Worm (Caenorhabditis elegans) whole organism, L4 larva: Measurements from ENCODE around the gene nrf-6.

Experiments
- F26F4.8 ChIP-seq: fragments of 200-800 bp; sonication (Bioruptor generic); conservative IDR thresholded peaks from 2 replicates; pipeline ENCODE4 v1.3.6; 2022; ENCODE audit warnings: missing genetic modification characterization, missing compliant biosample characterization
- F49E8.2 ChIP-seq: sonication (generic microtip); optimal IDR thresholded peaks from 2 replicates; lab custom pipeline; 2016; ENCODE audit warnings: missing compliant biosample characterization, mild to moderate bottlenecking, missing genetic modification characterization, borderline replicate concordance
- T20F7.1 ChIP-seq: fragments of 200-800 bp; sonication (Bioruptor generic); optimal IDR thresholded peaks from 2 replicates; lab custom pipeline; 2018; ENCODE audit warnings: mild to moderate bottlenecking, missing genetic modification characterization, missing compliant biosample characterization
- Y48G9A.11 ChIP-seq: fragments of 200-800 bp; sonication (Bioruptor generic); IDR thresholded peaks from 2 replicates; pipeline ENCODE4 v1.3.6; 2022; ENCODE audit warnings: missing genetic modification reagents, missing genetic modification characterization, missing compliant biosample characterization
- Y5F2A.4 ChIP-seq: fragments of 200-800 bp; sonication (Bioruptor generic); optimal IDR thresholded peaks from 2 replicates; lab custom pipeline; 2018; ENCODE audit warnings: mild to moderate bottlenecking, missing genetic modification characterization, missing compliant biosample characterization
- aha-1 ChIP-seq: fragments of 150-350 bp; peaks from one replicate; lab custom pipeline; 2014; ENCODE audit warnings: missing biosample characterization, missing genetic modification characterization
- ceh-20 ChIP-seq: fragments of 200-800 bp; sonication (Bioruptor generic); IDR thresholded peaks from 2 replicates; pipeline ENCODE4 v1.3.6; 2022; ENCODE audit warnings: missing genetic modification reagents, missing genetic modification characterization, missing compliant biosample characterization
- ceh-28 ChIP-seq: fragments of 150-350 bp; optimal IDR thresholded peaks from 2 replicates; lab custom pipeline; 2014; ENCODE audit warnings: missing biosample characterization, missing genetic modification reagents, missing genetic modification characterization
- ceh-32 ChIP-seq: sonication (generic microtip); optimal IDR thresholded peaks from 2 replicates; lab custom pipeline; 2016; ENCODE audit warnings: mild to moderate bottlenecking, missing genetic modification characterization, missing compliant biosample characterization; ENCODE audit not compliant: poor library complexity
- cey-2 ChIP-seq: sonication (generic microtip); optimal IDR thresholded peaks from 3 replicates; lab custom pipeline; 2017; ENCODE audit warnings: missing genetic modification characterization, mild to moderate bottlenecking, missing compliant biosample characterization, antibody characterized with exemption, borderline replicate concordance; ENCODE audit not compliant: insufficient read depth
- ctbp-1 ChIP-seq: fragments of 200-800 bp; sonication (Bioruptor generic); IDR thresholded peaks from 2 replicates; pipeline ENCODE4 v1.3.6; 2022; ENCODE audit warnings: missing genetic modification reagents, missing genetic modification characterization, missing compliant biosample characterization
- daf-16 ChIP-seq, 3 experiments: sonication (generic microtip); optimal IDR thresholded peaks; 2 replicates each; lab custom pipeline; 2016 to 2017; ENCODE audit warnings: missing genetic modification characterization in 3 of 3, missing genetic modification reagents in 3 of 3, mild to moderate bottlenecking in 2 of 3, missing compliant biosample characterization in 2 of 3, missing biosample characterization in 1 of 3, moderate library complexity in 1 of 3
- dmd-6 ChIP-seq: fragments of 200-800 bp; sonication (Bioruptor generic); IDR thresholded peaks from 2 replicates; pipeline ENCODE4 v1.3.6; 2022; ENCODE audit warnings: missing genetic modification reagents, missing genetic modification characterization, missing compliant biosample characterization
- dpl-1 ChIP-seq: fragments of 150-350 bp; optimal IDR thresholded peaks from 2 replicates; lab custom pipeline; 2014; ENCODE audit warnings: missing biosample characterization, missing genetic modification reagents, missing genetic modification characterization
- dve-1 ChIP-seq: sonication (generic microtip); optimal IDR thresholded peaks from 2 replicates; lab custom pipeline; 2017; ENCODE audit warnings: antibody characterized with exemption, mild to moderate bottlenecking, missing genetic modification characterization, missing compliant biosample characterization; ENCODE audit not compliant: insufficient read depth
- egl-43 ChIP-seq: fragments of 200-800 bp; sonication (Bioruptor generic); IDR thresholded peaks from 2 replicates; pipeline ENCODE4 v1.3.6; 2022; ENCODE audit warnings: missing genetic modification reagents, missing genetic modification characterization, missing compliant biosample characterization
- gei-8 ChIP-seq: fragments of 200-800 bp; sonication (Bioruptor generic); optimal IDR thresholded peaks from 2 replicates; lab custom pipeline; 2018; ENCODE audit warnings: mild to moderate bottlenecking, missing genetic modification characterization, missing compliant biosample characterization
- hif-1 ChIP-seq, 2 experiments: sonication (generic microtip); optimal IDR thresholded peaks; 2 replicates each; lab custom pipeline; 2016 to 2017; ENCODE audit warnings: missing compliant biosample characterization in 2 of 2, missing genetic modification characterization in 2 of 2, missing genetic modification reagents in 2 of 2, missing genotype in 2 of 2, mild to moderate bottlenecking in 1 of 2
- hlh-11 ChIP-seq: fragments of 200-800 bp; sonication (Bioruptor generic); optimal IDR thresholded peaks from 2 replicates; lab custom pipeline; 2018; ENCODE audit warnings: mild to moderate bottlenecking, missing genetic modification characterization, missing compliant biosample characterization
- hlh-30 ChIP-seq: sonication (generic microtip); optimal IDR thresholded peaks from 2 replicates; lab custom pipeline; 2017; ENCODE audit warnings: antibody characterized with exemption, mild to moderate bottlenecking, missing genetic modification characterization, missing compliant biosample characterization; ENCODE audit not compliant: insufficient read depth
- lin-29 ChIP-seq: fragments of 200-800 bp; sonication (Bioruptor generic); IDR thresholded peaks from 2 replicates; pipeline ENCODE4 v1.3.6; 2022; ENCODE audit warnings: missing genetic modification reagents, missing genetic modification characterization, missing compliant biosample characterization
- mdt-29 ChIP-seq: fragments of 200-800 bp; sonication (Bioruptor generic); IDR thresholded peaks from 2 replicates; pipeline ENCODE4 v1.3.6; 2022; ENCODE audit warnings: missing genetic modification reagents, missing genetic modification characterization, missing compliant biosample characterization
- nhr-10 ChIP-seq: fragments of 150-350 bp; optimal IDR thresholded peaks from 2 replicates; lab custom pipeline; 2014; ENCODE audit warnings: missing biosample characterization, missing genetic modification characterization
- nhr-111 ChIP-seq: fragments of 200-800 bp; sonication (Bioruptor generic); optimal IDR thresholded peaks from 2 replicates; lab custom pipeline; 2018; ENCODE audit warnings: mild to moderate bottlenecking, missing genetic modification characterization, missing compliant biosample characterization
- nhr-28 ChIP-seq: fragments of 150-350 bp; optimal IDR thresholded peaks from 2 replicates; lab custom pipeline; 2014; ENCODE audit warnings: missing biosample characterization, missing genetic modification characterization
- nhr-48 ChIP-seq: sonication (generic microtip); optimal IDR thresholded peaks from 2 replicates; lab custom pipeline; 2016; ENCODE audit warnings: mild to moderate bottlenecking, missing genetic modification characterization, missing compliant biosample characterization
- nhr-77 ChIP-seq: fragments of 150-350 bp; optimal IDR thresholded peaks from 2 replicates; lab custom pipeline; 2014; ENCODE audit warnings: missing biosample characterization, missing genetic modification characterization
- php-3 ChIP-seq: fragments of 200-800 bp; sonication (Bioruptor generic); IDR thresholded peaks from 2 replicates; pipeline ENCODE4 v1.3.6; 2022; ENCODE audit warnings: missing genetic modification reagents, missing genetic modification characterization, missing compliant biosample characterization
- saeg-2 ChIP-seq: fragments of 200-800 bp; sonication (Bioruptor generic); IDR thresholded peaks from 2 replicates; pipeline ENCODE4 v1.3.6; 2022; ENCODE audit warnings: missing genetic modification reagents, missing genetic modification characterization, missing compliant biosample characterization
- set-16 ChIP-seq: fragments of 200-800 bp; sonication (Bioruptor generic); IDR thresholded peaks from 2 replicates; pipeline ENCODE4 v1.3.6; 2022; ENCODE audit warnings: missing genetic modification reagents, missing genetic modification characterization, missing compliant biosample characterization
- skn-1 ChIP-seq: fragments of 150-350 bp; optimal IDR thresholded peaks from 2 replicates; lab custom pipeline; 2014; ENCODE audit warnings: missing biosample characterization, missing genetic modification characterization
- tra-1 ChIP-seq: fragments of 200-800 bp; sonication (Bioruptor generic); IDR thresholded peaks from 2 replicates; pipeline ENCODE4 v1.3.6; 2022; ENCODE audit warnings: missing genetic modification reagents, missing genetic modification characterization, missing compliant biosample characterization
- unc-130 ChIP-seq: sonication (generic microtip); optimal IDR thresholded peaks from 2 replicates; lab custom pipeline; 2016; ENCODE audit warnings: missing genetic modification reagents, missing genetic modification characterization, missing compliant biosample characterization
- unc-62 ChIP-seq, 3 experiments: fragments of 150-350 bp in 1 of 3; sonication (generic microtip); optimal IDR thresholded peaks in 2 of 3; peaks in 1 of 3; 1 replicate in 1 of 3; 2 replicates in 2 of 3; lab custom pipeline; 2014 to 2017; ENCODE audit warnings: missing biosample characterization in 3 of 3, missing genetic modification characterization in 3 of 3, missing genetic modification reagents in 3 of 3, missing genotype in 1 of 3
- zip-11 ChIP-seq: fragments of 200-800 bp; sonication (Bioruptor generic); IDR thresholded peaks from 2 replicates; pipeline ENCODE4 v1.3.6; 2022; ENCODE audit warnings: missing genetic modification characterization, missing compliant biosample characterization

The nrf-6 gene

ce11 chrII:8015483-8015938, 17.0 kb downstream of the nrf-6 start (continued):
- TF ChIP-seq hlh-11 (tag; lab: Kevin White, UChicago) (peak; percentile 63), php-3 (GFP tag; lab: Robert Waterston, UW) (0 out of 2 replicates have a peak, but pooled peaks have one; percentile 54), zip-11 (GFP tag; lab: Robert Waterston, UW) (no peak), F26F4.8 (no peak), Y48G9A.11 (GFP tag; lab: Robert Waterston, UW) (peak; percentile 51; the same call in 1 of the 2 replicates), hlh-30 (tag; lab: Kevin White, UChicago) (peak; percentile 71), ceh-32 (no peak), cey-2 (tag; lab: Kevin White, UChicago) (no peak), set-16 (GFP tag; lab: Robert Waterston, UW) (no peak), tra-1 (peak; percentile 24; the same call in 1 of the 2 replicates), ceh-20 (GFP tag; lab: Robert Waterston, UW) (no peak; the same call in 1 of the 2 replicates), saeg-2 (GFP tag; lab: Robert Waterston, UW) (no peak), nhr-10 (tag; lab: Kevin White, UChicago) (no peak), F49E8.2 (tag; lab: Kevin White, UChicago) (no peak), dpl-1 (no peak), unc-130 (GFP tag; lab: Kevin White, UChicago) (peak; percentile 17), unc-62 (GFP tag; optimal IDR thresholded peaks at IDR 0.05 in 1 of 2; lab: Kevin White, UChicago) (peak in 1 of 2 experiments; percentile 95), unc-62 (tag; optimal IDR thresholded peaks at IDR 0.05; lab: Kevin White, UChicago) (no peak)

DNA sequence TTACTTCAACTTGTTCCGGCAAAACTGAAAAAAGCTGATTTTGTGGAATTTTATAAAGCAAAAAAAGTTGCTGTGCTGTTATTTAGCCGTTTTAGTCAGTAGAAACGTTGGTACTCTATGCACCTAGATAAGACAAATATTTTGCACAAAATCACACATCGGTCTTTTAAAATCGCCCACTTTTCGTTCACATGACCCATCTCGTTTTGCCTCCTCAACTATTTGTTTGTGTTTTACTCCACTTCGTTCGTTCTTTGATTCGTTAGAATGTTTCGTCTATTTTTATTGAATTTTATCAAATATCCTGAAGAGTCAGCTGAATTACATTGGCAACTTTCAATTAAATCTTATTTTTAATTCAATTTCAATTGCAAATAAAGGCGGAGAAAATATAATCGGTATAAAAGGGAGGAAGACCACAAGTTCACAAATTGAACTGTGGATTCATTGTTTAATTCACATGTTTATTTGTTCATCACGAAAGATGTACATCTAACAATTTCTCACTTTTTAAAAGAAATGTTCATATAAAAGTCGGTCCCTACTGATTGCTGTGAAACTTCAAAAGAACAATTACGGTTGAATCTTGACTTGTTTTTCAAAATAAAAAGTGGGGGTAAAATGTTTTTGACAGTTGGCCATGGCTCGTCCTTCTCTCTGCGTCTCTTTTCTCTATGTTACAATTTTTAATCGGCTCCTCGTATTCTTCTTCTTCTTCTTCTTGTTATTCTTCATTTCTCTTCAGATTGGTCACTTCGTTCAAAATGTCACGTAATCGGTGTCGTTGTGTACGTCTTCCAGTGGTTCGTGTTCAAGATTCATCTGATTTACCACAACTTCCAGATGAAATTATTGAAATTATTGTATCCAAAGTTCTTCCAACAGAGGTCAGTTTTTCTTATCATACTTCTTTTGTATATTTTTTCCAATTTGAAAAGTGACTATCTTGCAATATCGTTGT, 20.2 kb downstream of the nrf-6 start, which contains the start of gene DH11.2:
DH11.2 (plus strand) TSS at position 746 of the 961 bp plus-strand sequence.
- TF ChIP-seq nhr-77 (peak; percentile 57), ceh-32 (no peak), skn-1 (tag; lab: Kevin White, UChicago) (no peak), dmd-6 (GFP tag; lab: Robert Waterston, UW) (peak; percentile 58), php-3 (GFP tag; lab: Robert Waterston, UW) (no peak; the same call in 1 of the 2 replicates), hlh-30 (tag; lab: Kevin White, UChicago) (peak; percentile 65), egl-43 (no peak), Y5F2A.4 (no peak), aha-1 (tag; lab: Kevin White, UChicago) (peak; percentile 75), F26F4.8 (no peak), set-16 (GFP tag; lab: Robert Waterston, UW) (no peak), nhr-111 (GFP tag; lab: Kevin White, UChicago) (no peak), gei-8 (GFP tag; lab: Kevin White, UChicago) (no peak), lin-29 (GFP tag; lab: Robert Waterston, UW) (no peak), daf-16 (GFP tag; optimal IDR thresholded peaks at IDR 0.05; lab: Kevin White, UChicago) (no peak), daf-16 (tag; optimal IDR thresholded peaks at IDR 0.05; lab: Kevin White, UChicago) (peak; percentile 72), T20F7.1 (GFP tag; lab: Kevin White, UChicago) (no peak), nhr-28 (tag; lab: Kevin White, UChicago) (peak; percentile 29), ctbp-1 (GFP tag; lab: Robert Waterston, UW) (no peak), mdt-29 (no peak), hlh-11 (tag; lab: Kevin White, UChicago) (peak; percentile 66), dve-1 (tag; lab: Kevin White, UChicago) (peak; percentile 36), ceh-28 (tag; lab: Kevin White, UChicago) (no peak), unc-62 (GFP tag; optimal IDR thresholded peaks at IDR 0.05 in 1 of 2; lab: Kevin White, UChicago) (peak in 1 of 2 experiments; percentile 96), unc-62 (tag; optimal IDR thresholded peaks at IDR 0.05; lab: Kevin White, UChicago) (no peak), nhr-48 (tag; lab: Kevin White, UChicago) (peak; percentile 50), hif-1 (tag; optimal IDR thresholded peaks at IDR 0.05; lab: Kevin White, UChicago) (peak in 1 of 2 experiments; percentile 46)
